Fruit fly (Drosophila melanogaster): ENCODE measurements around the gene UQCR-Q.
A peak's percentile ranks its signal among the peaks of the same experiment; 100 is the strongest.

UQCR-Q gene

dm6 chr3L:17430957-17431585 is 43.5 kb upstream of the UQCR-Q start:
- TF ChIP-seq cic (GFP tag; optimal IDR thresholded peaks at IDR 0.05) (peak; percentile 84), CG14711 (tag; optimal IDR thresholded peaks at IDR 0.05) (peak; percentile 24), CG5204 (GFP tag; optimal IDR thresholded peaks at IDR 0.05) (no peak), Mnt (GFP tag; optimal IDR thresholded peaks at IDR 0.05) (peak; percentile 66), tj (GFP tag; optimal IDR thresholded peaks at IDR 0.05) (peak; percentile 13), CG1620 (GFP tag; optimal IDR thresholded peaks at IDR 0.05) (no peak), bab1 (GFP tag; optimal IDR thresholded peaks at IDR 0.05) (no peak), CG33017 (tag; optimal IDR thresholded peaks at IDR 0.05) (peak; percentile 52), pad (GFP tag; optimal IDR thresholded peaks at IDR 0.05) (peak; percentile 22), Clk (GFP tag; optimal IDR thresholded peaks at IDR 0.05) (peak; percentile 15), CG7045 (GFP tag; optimal IDR thresholded peaks at IDR 0.05) (peak; percentile 40), CG12768 (GFP tag; optimal IDR thresholded peaks at IDR 0.05) (peak; percentile 9), cnc (optimal IDR thresholded peaks at IDR 0.05) (peak in 1 of 2 experiments; percentile 26), ovo (GFP tag; optimal IDR thresholded peaks at IDR 0.05) (no peak), toe (GFP tag; optimal IDR thresholded peaks at IDR 0.05) (no peak), CG11617 (GFP tag; optimal IDR thresholded peaks at IDR 0.05) (peak; percentile 17), kay (GFP tag; ENCODE audit: borderline replicate concordance) (no peak), Hr96 (GFP tag; optimal IDR thresholded peaks at IDR 0.05) (no peak), Crg-1 (GFP tag; optimal IDR thresholded peaks at IDR 0.05) (no peak), CG7101 (tag; optimal IDR thresholded peaks at IDR 0.05) (peak; percentile 51)

DNA sequence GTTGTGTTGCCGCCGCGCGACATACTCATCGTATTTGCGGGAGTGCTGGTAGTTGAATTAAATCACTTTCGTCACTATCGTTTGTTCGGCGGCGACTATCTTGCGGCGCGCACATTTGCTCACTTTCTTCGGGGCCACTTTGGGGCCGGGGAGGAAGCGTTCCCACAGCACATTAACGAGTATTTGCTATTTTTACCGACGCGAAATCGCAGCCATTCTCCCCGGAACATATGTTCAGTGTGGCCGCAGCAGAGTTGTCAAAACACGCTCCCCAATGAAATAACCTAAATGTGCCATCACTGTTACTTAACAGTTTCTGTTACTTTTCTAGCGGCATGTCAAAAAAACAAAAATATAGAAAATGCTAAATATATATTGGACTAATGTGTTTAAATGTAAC is 41.6 kb upstream of the UQCR-Q start, which contains the start of gene frc:
Gene frc, minus strand, starts transcription at position 244 of the 400 bp plus-strand sequence.
- TF ChIP-seq CG12768 (GFP tag; optimal IDR thresholded peaks at IDR 0.05) (no peak), CG7101 (tag; optimal IDR thresholded peaks at IDR 0.05) (no peak), Mnt (GFP tag; optimal IDR thresholded peaks at IDR 0.05) (peak; percentile 47), Crg-1 (GFP tag; optimal IDR thresholded peaks at IDR 0.05) (no peak), pad (GFP tag; optimal IDR thresholded peaks at IDR 0.05) (no peak), CG14711 (tag; optimal IDR thresholded peaks at IDR 0.05) (peak; percentile 4), bab1 (GFP tag; optimal IDR thresholded peaks at IDR 0.05) (no peak), CG1620 (GFP tag; optimal IDR thresholded peaks at IDR 0.05) (peak; percentile 24), Hr96 (GFP tag; optimal IDR thresholded peaks at IDR 0.05) (no peak)

- TF ChIP-seq CG11617 (GFP tag; optimal IDR thresholded peaks at IDR 0.05) (peak; percentile 94), CG5204 (GFP tag; optimal IDR thresholded peaks at IDR 0.05) (peak; percentile 98), kay (GFP tag; ENCODE audit: borderline replicate concordance) (peak; percentile 98), bab1 (GFP tag; optimal IDR thresholded peaks at IDR 0.05) (peak; percentile 97), CG1620 (GFP tag; optimal IDR thresholded peaks at IDR 0.05) (peak; percentile 98), CG12768 (GFP tag; optimal IDR thresholded peaks at IDR 0.05) (peak; percentile 93), Clk (GFP tag; optimal IDR thresholded peaks at IDR 0.05) (peak; percentile 90), cnc (optimal IDR thresholded peaks at IDR 0.05) (no peak), tj (GFP tag; optimal IDR thresholded peaks at IDR 0.05) (peak; percentile 82), cic (GFP tag; optimal IDR thresholded peaks at IDR 0.05) (peak; percentile 17), Mnt (GFP tag; optimal IDR thresholded peaks at IDR 0.05) (peak; percentile 90), toe (GFP tag; optimal IDR thresholded peaks at IDR 0.05) (peak; percentile 98), CG33017 (tag; optimal IDR thresholded peaks at IDR 0.05) (peak; percentile 93), ovo (GFP tag; optimal IDR thresholded peaks at IDR 0.05) (peak; percentile 90), pad (GFP tag; optimal IDR thresholded peaks at IDR 0.05) (peak; percentile 81), CG14711 (tag; optimal IDR thresholded peaks at IDR 0.05) (peak; percentile 88), CG7101 (tag; optimal IDR thresholded peaks at IDR 0.05) (peak; percentile 96), Hr96 (GFP tag; optimal IDR thresholded peaks at IDR 0.05) (peak; percentile 96), Crg-1 (GFP tag; optimal IDR thresholded peaks at IDR 0.05) (peak; percentile 96), CG7045 (GFP tag; optimal IDR thresholded peaks at IDR 0.05) (peak; percentile 96)
Observed at dm6 chr3L:17433555-17433954, 41.0 kb upstream of the UQCR-Q start, which contains the start of the genes Coq4 and CG32176. TSS of gene Coq4 (minus strand) at chr3L:17433621. TSS of gene CG32176 (plus strand) at chr3L:17433868.

- TF ChIP-seq toe (GFP tag; optimal IDR thresholded peaks at IDR 0.05) (no peak), CG1620 (GFP tag; optimal IDR thresholded peaks at IDR 0.05) (no peak), cic (GFP tag; optimal IDR thresholded peaks at IDR 0.05) (no peak), CG11617 (GFP tag; optimal IDR thresholded peaks at IDR 0.05) (no peak), tj (GFP tag; optimal IDR thresholded peaks at IDR 0.05) (no peak), pad (GFP tag; optimal IDR thresholded peaks at IDR 0.05) (no peak), CG5204 (GFP tag; optimal IDR thresholded peaks at IDR 0.05) (no peak), Mnt (GFP tag; optimal IDR thresholded peaks at IDR 0.05) (no peak), ovo (GFP tag; optimal IDR thresholded peaks at IDR 0.05) (no peak), cnc (optimal IDR thresholded peaks at IDR 0.05) (no peak), Crg-1 (GFP tag; optimal IDR thresholded peaks at IDR 0.05) (no peak), CG14711 (tag; optimal IDR thresholded peaks at IDR 0.05) (no peak), CG7045 (GFP tag; optimal IDR thresholded peaks at IDR 0.05) (no peak), Hr96 (GFP tag; optimal IDR thresholded peaks at IDR 0.05) (no peak), CG12768 (GFP tag; optimal IDR thresholded peaks at IDR 0.05) (no peak)
Observed at dm6 chr3L:17436331-17436730, 38.2 kb upstream of the UQCR-Q start, which contains the start of gene CG12229. TSS of gene CG12229 (minus strand) at chr3L:17436431.

dm6 chr3L:17438872-17439495 is 35.6 kb upstream of the UQCR-Q start, which contains the start of gene CG18265:
TSS of gene CG18265 (plus strand) at chr3L:17439401.
- TF ChIP-seq CG14711 (tag; optimal IDR thresholded peaks at IDR 0.05): no peak
- TF ChIP-seq Crg-1 (GFP tag; optimal IDR thresholded peaks at IDR 0.05): no peak
- TF ChIP-seq kay (GFP tag; ENCODE audit: borderline replicate concordance): no peak
- no peak for TF ChIP-seq ovo (GFP tag; optimal IDR thresholded peaks at IDR 0.05)
- no peak for TF ChIP-seq pad (GFP tag; optimal IDR thresholded peaks at IDR 0.05)
- TF ChIP-seq CG12768 (GFP tag; optimal IDR thresholded peaks at IDR 0.05): no peak
- TF ChIP-seq Clk (GFP tag; optimal IDR thresholded peaks at IDR 0.05): no peak
- TF ChIP-seq CG5204 (GFP tag; optimal IDR thresholded peaks at IDR 0.05): no peak
